Worm (Caenorhabditis elegans) whole organism, young adult: ENCODE data around the gene tmem-135.

Experiments used
- F10E7.11 ChIP-seq: sonication (generic microtip); optimal IDR thresholded peaks from 2 replicates; lab custom pipeline; 2017; ENCODE audit warnings: mild to moderate bottlenecking, missing genetic modification characterization, moderate library complexity, missing compliant biosample characterization
- akir-1 ChIP-seq: fragments of 200-800 bp; sonication (Bioruptor generic); optimal IDR thresholded peaks from 2 replicates; lab custom pipeline; 2018; ENCODE audit warnings: mild to moderate bottlenecking, missing genetic modification characterization, moderate library complexity, missing compliant biosample characterization
- ama-1 ChIP-seq, 3 experiments: fragments of 150-350 bp in 1 of 3; sonication (generic microtip) in 2 of 3; optimal IDR thresholded peaks; 2 replicates each; lab custom pipeline; 2014 to 2018; ENCODE audit warnings: missing biosample characterization in 2 of 3, missing genetic modification characterization in 2 of 3, missing genetic modification reagents in 2 of 3
- chd-7 ChIP-seq: sonication (generic microtip); optimal IDR thresholded peaks from 2 replicates; lab custom pipeline; 2016; ENCODE audit warnings: mild to moderate bottlenecking, missing genetic modification characterization, moderate library complexity, missing compliant biosample characterization
- egrh-3 ChIP-seq: fragments of 200-800 bp; sonication (Bioruptor generic); IDR thresholded peaks from 2 replicates; pipeline ENCODE4 v1.3.6; 2022; ENCODE audit warnings: missing genetic modification reagents, missing genetic modification characterization, missing compliant biosample characterization
- ekl-4 ChIP-seq: fragments of 200-800 bp; sonication (Bioruptor generic); IDR thresholded peaks from 2 replicates; pipeline ENCODE4 v1.3.6; 2022; ENCODE audit warnings: missing genetic modification reagents, missing genetic modification characterization, missing compliant biosample characterization
- fkh-3 ChIP-seq: sonication (generic microtip); optimal IDR thresholded peaks from 2 replicates; lab custom pipeline; 2016; ENCODE audit warnings: mild to moderate bottlenecking, missing genetic modification characterization, missing compliant biosample characterization
- hlh-12 ChIP-seq: sonication (generic microtip); optimal IDR thresholded peaks from 2 replicates; lab custom pipeline; 2016; ENCODE audit warnings: missing genetic modification characterization, missing compliant biosample characterization
- lag-1 ChIP-seq: fragments of 200-800 bp; sonication (Bioruptor generic); IDR thresholded peaks from 2 replicates; pipeline ENCODE4 v1.3.6; 2022; ENCODE audit warnings: missing genetic modification reagents, missing genetic modification characterization, missing compliant biosample characterization
- lin-35 ChIP-seq, 3 experiments: fragments of 150-350 bp in 2 of 3; sonication (generic microtip) in 1 of 3; optimal IDR thresholded peaks; 2 replicates each; lab custom pipeline; 2014 to 2018; ENCODE audit warnings: missing biosample characterization in 3 of 3, missing genetic modification characterization in 3 of 3, missing genetic modification reagents in 3 of 3
- nhr-27 ChIP-seq: fragments of 200-800 bp; sonication (Bioruptor generic); optimal IDR thresholded peaks from 2 replicates; lab custom pipeline; 2018; ENCODE audit warnings: mild to moderate bottlenecking, missing genetic modification characterization, moderate library complexity, missing compliant biosample characterization
- nhr-90 ChIP-seq: sonication (generic microtip); optimal IDR thresholded peaks from 2 replicates; lab custom pipeline; 2016; ENCODE audit warnings: missing genotype, mild to moderate bottlenecking, missing genetic modification characterization, missing compliant biosample characterization
- rec-8 ChIP-seq, 2 experiments: sonication (generic microtip); optimal IDR thresholded peaks; 2 replicates each; lab custom pipeline; 2016; ENCODE audit warnings: mild to moderate bottlenecking in 2 of 2, missing genetic modification characterization in 2 of 2, missing genetic modification reagents in 2 of 2, missing genotype in 2 of 2, missing biosample characterization in 1 of 2, missing compliant biosample characterization in 1 of 2, moderate library complexity in 1 of 2
- snpc-1.3 ChIP-seq: sonication (generic microtip); optimal IDR thresholded peaks from 2 replicates; lab custom pipeline; 2017; ENCODE audit warnings: missing genetic modification characterization, mild to moderate bottlenecking, missing compliant biosample characterization, antibody characterized with exemption, moderate library complexity, missing genotype, missing genetic modification reagents; ENCODE audit not compliant: insufficient read depth

DNA sequence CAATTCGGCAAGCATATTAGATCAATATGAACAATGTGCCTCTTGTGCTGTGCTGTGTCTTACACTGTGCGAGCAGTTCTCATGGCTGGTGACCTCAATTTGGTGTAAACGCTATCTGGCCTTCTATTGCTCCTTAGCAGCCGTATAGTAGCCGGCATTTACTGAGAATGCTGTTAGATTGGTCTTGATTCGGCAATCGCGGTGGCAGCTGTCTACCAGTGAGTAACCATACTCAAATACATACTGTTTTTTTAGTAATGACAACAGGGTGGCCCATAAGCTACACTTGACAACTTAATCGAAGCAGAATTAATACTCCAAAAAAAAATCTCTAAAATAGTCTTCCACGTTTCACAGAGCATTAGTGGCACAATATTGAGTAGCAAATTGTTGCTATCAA lies 26.4 kb upstream of the tmem-135 start, which contains the start of gene C46C11.4:
- TF ChIP-seq hlh-12 (tag; lab: Kevin White, UChicago), result no peak
- no peak for TF ChIP-seq lin-35 (GFP tag; optimal IDR thresholded peaks at IDR 0.05; lab: Kevin White, UChicago)
- no peak for TF ChIP-seq rec-8 (tag; optimal IDR thresholded peaks at IDR 0.05; lab: Kevin White, UChicago)
- no peak for TF ChIP-seq akir-1
- TF ChIP-seq nhr-27, result no peak
- TF ChIP-seq ama-1 (optimal IDR thresholded peaks at IDR 0.05; lab: Kevin White, UChicago), result no peak
- no peak for TF ChIP-seq ama-1 (GFP tag; optimal IDR thresholded peaks at IDR 0.05; lab: Kevin White, UChicago)
- no peak for TF ChIP-seq lag-1 (GFP tag; lab: Robert Waterston, UW)
- no peak for TF ChIP-seq F10E7.11 (tag; lab: Kevin White, UChicago)
- no peak for TF ChIP-seq egrh-3
- no peak for TF ChIP-seq ekl-4 (GFP tag; lab: Robert Waterston, UW)
- no peak for TF ChIP-seq snpc-1.3 (tag; lab: Kevin White, UChicago)
- TF ChIP-seq nhr-90 (tag; lab: Kevin White, UChicago), result no peak
- no peak for TF ChIP-seq chd-7 (tag; lab: Kevin White, UChicago)
- TF ChIP-seq fkh-3 (tag; lab: Kevin White, UChicago), result no peak
